Worm (Caenorhabditis elegans): Measurements from ENCODE around the gene srbc-38.

srbc-38 gene

ce11 chrV:719731-720130 lies 12.7 kb downstream of the srbc-38 start, which contains the start of gene srbc-40:
TSS of gene srbc-40 (minus strand) at chrV:719831.
- no peak for TF ChIP-seq egl-44 (GFP tag; IDR thresholded peaks at IDR 0.05)
- TF ChIP-seq dox-1 (GFP tag; IDR thresholded peaks at IDR 0.05) = no peak
- no peak for TF ChIP-seq die-1 (tag; optimal IDR thresholded peaks at IDR 0.05)
- no peak for TF ChIP-seq ztf-6 (GFP tag; IDR thresholded peaks at IDR 0.05)
- no peak for TF ChIP-seq nhr-120 (GFP tag; IDR thresholded peaks at IDR 0.05)
- TF ChIP-seq sea-2 (GFP tag; IDR thresholded peaks at IDR 0.05) = no peak
- TF ChIP-seq F22D6.2 (tag; optimal IDR thresholded peaks at IDR 0.05) = no peak
- no peak for TF ChIP-seq unc-130 (GFP tag; optimal IDR thresholded peaks at IDR 0.05)
- TF ChIP-seq K12H6.12 (tag; optimal IDR thresholded peaks at IDR 0.05) = no peak
- TF ChIP-seq hlh-26 (GFP tag; conservative IDR thresholded peaks at IDR 0.05) = no peak
- TF ChIP-seq rcor-1 (GFP tag; IDR thresholded peaks at IDR 0.05) = no peak
- no peak for TF ChIP-seq hlh-12 (tag; optimal IDR thresholded peaks at IDR 0.05)
- TF ChIP-seq bed-1 (GFP tag; IDR thresholded peaks at IDR 0.05) = no peak

- TF ChIP-seq let-526 (GFP tag; IDR thresholded peaks at IDR 0.05) (no peak), F57C9.4 (tag; optimal IDR thresholded peaks at IDR 0.05) (no peak), lin-35 (GFP tag; optimal IDR thresholded peaks at IDR 0.05) (no peak), ztf-18 (tag; optimal IDR thresholded peaks at IDR 0.05) (no peak), chd-7 (tag; optimal IDR thresholded peaks at IDR 0.05) (no peak), sea-2 (GFP tag; IDR thresholded peaks at IDR 0.05) (no peak), attf-6 (GFP tag; IDR thresholded peaks at IDR 0.05) (no peak), madf-10 (tag; optimal IDR thresholded peaks at IDR 0.05) (no peak), madf-3 (GFP tag; IDR thresholded peaks at IDR 0.05) (no peak), ceh-27 (GFP tag; optimal IDR thresholded peaks at IDR 0.05) (no peak), ceh-58 (GFP tag; IDR thresholded peaks at IDR 0.05) (no peak), mel-28 (tag; optimal IDR thresholded peaks at IDR 0.05; ENCODE audit: borderline replicate concordance) (no peak), hmg-20 (GFP tag; IDR thresholded peaks at IDR 0.05) (no peak), F33H1.4 (GFP tag; IDR thresholded peaks at IDR 0.05) (no peak), lin-54 (GFP tag; optimal IDR thresholded peaks at IDR 0.05) (no peak), aptf-2 (GFP tag; conservative IDR thresholded peaks at IDR 0.05) (no peak), Y53G8AR.9 (GFP tag; conservative IDR thresholded peaks at IDR 0.05) (no peak), attf-5 (GFP tag; optimal IDR thresholded peaks at IDR 0.05) (no peak), lsy-27 (tag; optimal IDR thresholded peaks at IDR 0.05; ENCODE audit: borderline replicate concordance, insufficient read depth) (no peak)
These were observed 15.9 kb downstream of the srbc-38 start for ce11 chrV:722889-723288.

ce11 chrV:723895-724352 lies 16.9 kb downstream of the srbc-38 start, which contains the start of gene fbxb-72:
TSS of gene fbxb-72 (minus strand) at chrV:723952.
- TF ChIP-seq repo-1 (tag; optimal IDR thresholded peaks at IDR 0.05) (peak; percentile 90), madf-10 (tag; optimal IDR thresholded peaks at IDR 0.05) (peak; percentile 66), cebp-1 (GFP tag; IDR thresholded peaks at IDR 0.05) (peak; percentile 73), cebp-1 (tag; optimal IDR thresholded peaks at IDR 0.05) (peak; percentile 89), bed-1 (GFP tag; IDR thresholded peaks at IDR 0.05) (no peak), Y67H2A.10 (GFP tag; conservative IDR thresholded peaks at IDR 0.05) (no peak), mes-4 (tag; optimal IDR thresholded peaks at IDR 0.05) (no peak), dpff-1 (tag; optimal IDR thresholded peaks at IDR 0.05) (no peak), sptf-2 (GFP tag; optimal IDR thresholded peaks at IDR 0.05) (no peak), hmg-20 (GFP tag; IDR thresholded peaks at IDR 0.05) (0 out of 2 replicates have a peak, but pooled peaks have one; percentile 3), lsy-27 (tag; optimal IDR thresholded peaks at IDR 0.05; ENCODE audit: borderline replicate concordance, insufficient read depth) (no peak), attf-3 (GFP tag; conservative IDR thresholded peaks at IDR 0.05) (no peak), sdz-38 (tag; optimal IDR thresholded peaks at IDR 0.05) (no peak), Y79H2A.3 (GFP tag; conservative IDR thresholded peaks at IDR 0.05) (peak; percentile 85), rec-8 (tag; optimal IDR thresholded peaks at IDR 0.05) (no peak), fkh-3 (tag; optimal IDR thresholded peaks at IDR 0.05) (no peak), zim-3 (tag; optimal IDR thresholded peaks at IDR 0.05) (peak; percentile 46), unc-130 (GFP tag; optimal IDR thresholded peaks at IDR 0.05) (no peak), ztf-28 (GFP tag; IDR thresholded peaks at IDR 0.05) (no peak), nfyb-1 (GFP tag; IDR thresholded peaks at IDR 0.05) (peak; percentile 88), pbrm-1 (GFP tag; IDR thresholded peaks at IDR 0.05) (peak; percentile 52), Y53F4B.3 (GFP tag; IDR thresholded peaks at IDR 0.05) (no peak)
